Fruit fly (Drosophila melanogaster): Measurements from ENCODE around the gene REPTOR.

- no peak for TF ChIP-seq Myc (optimal IDR thresholded peaks at IDR 0.05)
- TF ChIP-seq ttk (optimal IDR thresholded peaks at IDR 0.05): no peak
These were observed 58.2 kb downstream of the REPTOR start, which contains the start of gene Jhbp12 for dm6 chr3R:24524426-24524974.

Data from Kc167 (cell line).